Worm (Caenorhabditis elegans): Measurements from ENCODE around the gene col-12.

The col-12 gene

DNA sequence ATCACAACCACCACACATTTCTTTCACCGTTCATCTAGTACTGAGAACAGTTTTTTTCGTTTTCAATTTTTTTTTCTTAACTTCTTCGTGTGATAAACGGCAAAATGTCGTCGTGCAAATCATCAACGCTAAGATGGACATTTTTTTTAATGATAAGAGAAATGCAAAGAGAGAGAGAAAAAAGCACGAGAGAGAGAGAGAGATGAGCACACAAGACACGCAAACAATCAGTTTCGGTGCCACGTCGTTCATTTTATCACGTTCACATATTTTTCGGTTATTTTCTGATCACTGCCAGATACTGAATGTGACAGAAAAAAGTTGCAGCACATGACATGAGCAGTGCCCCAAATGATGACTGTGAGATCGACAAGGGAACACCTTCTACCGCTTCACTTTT is 43.2 kb upstream of the col-12 start, which contains the start of gene egl-9:
egl-9 (plus strand) TSS at position 328 of the 400 bp plus-strand sequence.
- TF ChIP-seq ctbp-1 (GFP tag; IDR thresholded peaks at IDR 0.05) (no peak; the same call in 1 of the 2 replicates), pha-4 (GFP tag; IDR thresholded peaks at IDR 0.05) (no peak; the same call in 1 of the 2 replicates), pha-4 (tag; optimal IDR thresholded peaks at IDR 0.05) (no peak), dmd-8 (GFP tag; IDR thresholded peaks at IDR 0.05) (no peak), snpc-1.2 (GFP tag; IDR thresholded peaks at IDR 0.05) (no peak), dve-1 (tag; optimal IDR thresholded peaks at IDR 0.05; ENCODE audit: insufficient read depth) (peak; percentile 82), attf-4 (tag; optimal IDR thresholded peaks at IDR 0.05) (no peak), lin-29 (GFP tag; IDR thresholded peaks at IDR 0.05) (no peak), madf-5 (GFP tag; IDR thresholded peaks at IDR 0.05) (no peak), saeg-2 (GFP tag; IDR thresholded peaks at IDR 0.05) (no peak), lin-39 (tag; optimal IDR thresholded peaks at IDR 0.05) (no peak), F44E2.7 (GFP tag; IDR thresholded peaks at IDR 0.05) (no peak), ZK546.5 (tag; optimal IDR thresholded peaks at IDR 0.05) (no peak), arid-1 (GFP tag; conservative IDR thresholded peaks at IDR 0.05) (no peak), ceh-62 (tag; optimal IDR thresholded peaks at IDR 0.05) (no peak), lim-7 (GFP tag; IDR thresholded peaks at IDR 0.05) (no peak), Y5F2A.4 (GFP tag; optimal IDR thresholded peaks at IDR 0.05) (no peak), mdl-1 (tag; optimal IDR thresholded peaks at IDR 0.05) (peak in 1 of 2 experiments; percentile 62), vab-7 (GFP tag; IDR thresholded peaks at IDR 0.05) (no peak), set-16 (GFP tag; IDR thresholded peaks at IDR 0.05) (no peak), aha-1 (tag) (peak; percentile 99), D1046.2 (GFP tag; IDR thresholded peaks at IDR 0.05) (no peak), mdt-29 (GFP tag; IDR thresholded peaks at IDR 0.05) (peak; percentile 33; the same call in 1 of the 2 replicates), mes-2 (tag; optimal IDR thresholded peaks at IDR 0.05; ENCODE audit: poor library complexity, severe bottlenecking) (peak; percentile 55), nhr-237 (tag; optimal IDR thresholded peaks at IDR 0.05) (no peak), lin-13 (GFP tag; optimal IDR thresholded peaks at IDR 0.05) (peak; percentile 3), F26F4.8 (GFP tag; conservative IDR thresholded peaks at IDR 0.05) (no peak), lsy-2 (tag; optimal IDR thresholded peaks at IDR 0.05) (peak in 1 of 2 experiments; percentile 57), ztf-7 (tag; optimal IDR thresholded peaks at IDR 0.05) (no peak), ZK337.2 (GFP tag; IDR thresholded peaks at IDR 0.05) (no peak), nhr-77 (tag; optimal IDR thresholded peaks at IDR 0.05) (peak; percentile 82), dpl-1 (GFP tag; optimal IDR thresholded peaks at IDR 0.05) (no peak), hmg-1.1 (GFP tag; IDR thresholded peaks at IDR 0.05) (no peak), jun-1 (tag; optimal IDR thresholded peaks at IDR 0.05) (no peak), mxl-2 (GFP tag; conservative IDR thresholded peaks at IDR 0.05) (no peak), rbr-2 (tag; optimal IDR thresholded peaks at IDR 0.05) (no peak), pqm-1 (tag; optimal IDR thresholded peaks at IDR 0.05) (peak; percentile 19), unc-39 (tag; optimal IDR thresholded peaks at IDR 0.05) (no peak), ceh-20 (GFP tag; IDR thresholded peaks at IDR 0.05) (0 out of 2 replicates have a peak, but pooled peaks have one; percentile 48), Y75B8A.6 (GFP tag; IDR thresholded peaks at IDR 0.05) (0 out of 2 replicates have a peak, but pooled peaks have one; percentile 16), Y48G9A.11 (GFP tag; IDR thresholded peaks at IDR 0.05) (no peak), unc-62 (GFP tag; optimal IDR thresholded peaks at IDR 0.05 in 1 of 2) (peak in 1 of 2 experiments; percentile 24), unc-62 (tag; optimal IDR thresholded peaks at IDR 0.05) (no peak), gei-8 (GFP tag; optimal IDR thresholded peaks at IDR 0.05) (no peak), T26A8.4 (GFP tag; IDR thresholded peaks at IDR 0.05) (peak; percentile 51; the same call in 1 of the 2 replicates), daf-12 (tag; optimal IDR thresholded peaks at IDR 0.05) (no peak), Y105C5A.15 (GFP tag; IDR thresholded peaks at IDR 0.05) (no peak), mxl-3 (GFP tag; optimal IDR thresholded peaks at IDR 0.05) (peak; percentile 2), nhr-111 (GFP tag; optimal IDR thresholded peaks at IDR 0.05) (no peak), tag-97 (GFP tag; IDR thresholded peaks at IDR 0.05) (no peak), nhr-42 (GFP tag; IDR thresholded peaks at IDR 0.05) (no peak), aly-2 (tag; optimal IDR thresholded peaks at IDR 0.05) (no peak), F10B5.3 (tag; optimal IDR thresholded peaks at IDR 0.05) (no peak)
